Worm (Caenorhabditis elegans): ENCODE data around the gene egl-20.

Gene egl-20

DNA sequence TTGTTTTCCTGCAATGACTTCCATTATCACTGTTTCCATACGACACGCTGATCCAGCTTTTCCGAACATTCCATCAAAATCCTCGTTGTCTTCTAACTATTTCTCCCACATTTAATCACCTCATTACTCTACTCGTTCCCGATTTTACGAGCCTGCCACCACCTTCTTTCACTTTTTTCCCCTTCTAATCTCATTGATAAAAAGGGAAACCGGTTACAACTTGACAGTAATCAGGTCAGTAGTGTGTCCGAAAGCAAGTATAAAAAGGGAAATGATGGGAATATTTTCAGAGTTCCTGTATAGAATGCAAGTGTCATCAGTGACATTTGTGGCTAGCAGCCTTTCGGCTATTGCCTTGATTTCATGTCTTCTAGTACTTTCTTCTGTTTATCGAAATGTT is 6.3 kb upstream of the egl-20 start, which contains the start of gene col-123 (continued):
- no peak for TF ChIP-seq elt-2 (tag; optimal IDR thresholded peaks at IDR 0.05)

- no peak for TF ChIP-seq C38D4.7 (GFP tag; optimal IDR thresholded peaks at IDR 0.05)
- TF ChIP-seq rnt-1 (tag; optimal IDR thresholded peaks at IDR 0.05) = no peak
- no peak for TF ChIP-seq tbx-2 (tag; optimal IDR thresholded peaks at IDR 0.05)
- no peak for TF ChIP-seq fax-1 (tag; optimal IDR thresholded peaks at IDR 0.05)
- no peak for TF ChIP-seq mec-3 (tag; optimal IDR thresholded peaks at IDR 0.05; ENCODE audit: borderline replicate concordance)
- TF ChIP-seq ama-1 (optimal IDR thresholded peaks at IDR 0.05) = no peak
- no peak for TF ChIP-seq che-1 (tag; optimal IDR thresholded peaks at IDR 0.05)
- TF ChIP-seq zip-5 (tag; optimal IDR thresholded peaks at IDR 0.05) = no peak
- TF ChIP-seq ceh-30 (tag; optimal IDR thresholded peaks at IDR 0.05) = no peak
Measured at ce11 chrIV:9811487-9811886, 3.8 kb downstream of the egl-20 start.

- TF ChIP-seq mec-3 (tag; optimal IDR thresholded peaks at IDR 0.05; ENCODE audit: borderline replicate concordance) (no peak), dve-1 (tag; optimal IDR thresholded peaks at IDR 0.05) (no peak), K09A11.1 (tag; optimal IDR thresholded peaks at IDR 0.05; ENCODE audit: insufficient read depth) (no peak), T23F11.4 (GFP tag; optimal IDR thresholded peaks at IDR 0.05) (no peak), tbx-2 (tag; optimal IDR thresholded peaks at IDR 0.05) (no peak), nfya-1 (tag; optimal IDR thresholded peaks at IDR 0.05) (no peak), fkh-6 (tag; optimal IDR thresholded peaks at IDR 0.05) (no peak), pha-4 (tag; optimal IDR thresholded peaks at IDR 0.05) (no peak), hlh-6 (tag; optimal IDR thresholded peaks at IDR 0.05) (no peak), sox-2 (GFP tag; IDR thresholded peaks at IDR 0.05) (no peak), unc-86 (tag; optimal IDR thresholded peaks at IDR 0.05) (no peak), ceh-14 (tag; optimal IDR thresholded peaks at IDR 0.05) (no peak)
Measured at ce11 chrIV:9810633-9811032, 4.7 kb downstream of the egl-20 start, which contains the start of gene dct-15. dct-15 (minus strand) TSS chrIV:9810733.

- TF ChIP-seq tbx-7 (tag; optimal IDR thresholded peaks at IDR 0.05) (no peak), T23F11.4 (GFP tag; optimal IDR thresholded peaks at IDR 0.05) (no peak), ttx-3 (tag; optimal IDR thresholded peaks at IDR 0.05) (no peak), pag-3 (tag; optimal IDR thresholded peaks at IDR 0.05; ENCODE audit: borderline replicate concordance) (no peak), sdc-2 (tag; optimal IDR thresholded peaks at IDR 0.05) (no peak), unc-42 (tag; optimal IDR thresholded peaks at IDR 0.05) (peak; percentile 6)
Measured at ce11 chrIV:9803544-9803943, 11.8 kb downstream of the egl-20 start.

ce11 chrIV:9802711-9803110 is 12.6 kb downstream of the egl-20 start, which contains the start of gene fat-3:
fat-3 (plus strand) TSS chrIV:9803023.
- no peak for TF ChIP-seq ceh-45 (GFP tag; IDR thresholded peaks at IDR 0.05)

DNA sequence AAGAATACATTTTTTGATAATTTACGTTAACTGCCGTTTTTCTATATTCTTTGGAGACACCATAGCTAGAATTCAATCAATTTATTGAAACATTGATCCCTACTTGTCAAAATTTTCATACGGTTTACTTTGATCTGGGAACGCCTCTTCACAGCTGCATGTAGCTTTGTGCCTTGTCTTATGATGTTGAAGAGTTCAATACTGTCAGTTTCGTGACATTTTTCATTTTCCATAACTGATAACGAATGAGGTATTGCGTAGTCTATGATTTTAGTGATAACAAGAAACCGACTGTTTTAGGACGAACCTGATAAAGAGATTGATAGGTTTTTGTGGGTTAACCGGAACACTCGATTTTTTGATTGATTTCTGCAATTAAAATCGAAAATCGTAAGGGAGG is 13.9 kb downstream of the egl-20 start:
- TF ChIP-seq syd-9 (tag; optimal IDR thresholded peaks at IDR 0.05) (no peak), ets-4 (tag; optimal IDR thresholded peaks at IDR 0.05) (no peak), elt-2 (tag; optimal IDR thresholded peaks at IDR 0.05) (peak; percentile 94), unc-42 (tag; optimal IDR thresholded peaks at IDR 0.05) (no peak)

DNA sequence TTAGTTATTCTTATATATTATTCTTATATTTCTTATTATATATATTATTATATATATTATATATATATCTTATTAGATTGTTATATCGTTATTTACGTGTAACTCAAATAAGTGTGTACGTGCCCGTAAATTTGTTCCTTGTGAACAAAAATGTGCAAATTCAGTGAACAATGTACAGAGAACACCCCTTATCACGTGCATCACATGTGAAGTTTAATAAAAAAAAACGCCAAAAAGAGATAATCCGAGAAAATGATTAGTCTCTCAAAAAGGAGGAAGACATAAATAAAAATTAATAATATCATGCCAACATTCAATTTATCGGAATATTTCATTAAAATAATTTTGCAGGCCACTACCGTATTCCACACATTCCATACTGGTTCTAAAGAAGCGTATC is 15.7 kb downstream of the egl-20 start:
- TF ChIP-seq eyg-1 (tag; optimal IDR thresholded peaks at IDR 0.05) (no peak), ets-4 (tag; optimal IDR thresholded peaks at IDR 0.05) (no peak), ama-1 (optimal IDR thresholded peaks at IDR 0.05) (no peak), pag-3 (tag; optimal IDR thresholded peaks at IDR 0.05; ENCODE audit: borderline replicate concordance) (no peak), hlh-15 (tag; optimal IDR thresholded peaks at IDR 0.05) (no peak), pha-2 (tag; optimal IDR thresholded peaks at IDR 0.05) (no peak)

All from whole organism, late embryonic.